Worm (Caenorhabditis elegans) whole organism, L1 larva: ENCODE data around the gene srd-38.

Source experiments
- C04F5.9 ChIP-seq: sonication (generic microtip); optimal IDR thresholded peaks from 2 replicates; lab custom pipeline; 2016; ENCODE audit warnings: missing genetic modification characterization, missing compliant biosample characterization
- F16B12.6 ChIP-seq: fragments of 150-350 bp; optimal IDR thresholded peaks from 2 replicates; lab custom pipeline; 2014; ENCODE audit warnings: missing biosample characterization, missing genetic modification characterization
- aly-2 ChIP-seq: fragments of 150-350 bp; optimal IDR thresholded peaks from 2 replicates; lab custom pipeline; 2014; ENCODE audit warnings: missing biosample characterization, missing genetic modification characterization
- ama-1 ChIP-seq: fragments of 150-350 bp; optimal IDR thresholded peaks from 2 replicates; lab custom pipeline; 2014
- blmp-1 ChIP-seq: fragments of 150-350 bp; optimal IDR thresholded peaks from 2 replicates; lab custom pipeline; 2014; ENCODE audit warnings: missing biosample characterization, missing genetic modification characterization
- ceh-90 ChIP-seq: sonication (generic microtip); optimal IDR thresholded peaks from 2 replicates; lab custom pipeline; 2016; ENCODE audit warnings: missing genetic modification characterization, missing compliant biosample characterization
- ces-1 ChIP-seq: fragments of 150-350 bp; optimal IDR thresholded peaks from 2 replicates; lab custom pipeline; 2014; ENCODE audit warnings: missing biosample characterization, missing genetic modification reagents, missing genetic modification characterization
- efl-1 ChIP-seq, 4 experiments: fragments of 150-350 bp; optimal IDR thresholded peaks in 3 of 4; peaks in 1 of 4; 1 replicate in 1 of 4; 2 replicates in 3 of 4; lab custom pipeline; 2014; ENCODE audit warnings: missing biosample characterization in 2 of 4, missing genetic modification characterization in 2 of 4, missing genetic modification reagents in 2 of 4
- efl-3 ChIP-seq: fragments of 200-800 bp; sonication (Bioruptor generic); optimal IDR thresholded peaks from 2 replicates; lab custom pipeline; 2018; ENCODE audit warnings: mild to moderate bottlenecking, missing genetic modification characterization, missing compliant biosample characterization
- egl-13 ChIP-seq: sonication (generic microtip); optimal IDR thresholded peaks from 2 replicates; lab custom pipeline; 2016; ENCODE audit warnings: missing genotype, missing genetic modification reagents, missing genetic modification characterization, missing compliant biosample characterization
- egl-27 ChIP-seq, 2 experiments: fragments of 150-350 bp in 1 of 2; sonication (generic microtip); optimal IDR thresholded peaks; 3 replicates each; lab custom pipeline; 2017 to 2018; ENCODE audit warnings: missing biosample characterization in 2 of 2, missing genetic modification characterization in 2 of 2, missing genetic modification reagents in 2 of 2
- elt-2 ChIP-seq: sonication (generic microtip); optimal IDR thresholded peaks from 2 replicates; lab custom pipeline; 2016; ENCODE audit warnings: missing genetic modification characterization, mild to moderate bottlenecking, inconsistent platforms, missing compliant biosample characterization, missing genetic modification reagents
- elt-3 ChIP-seq, 6 experiments: fragments of 150-350 bp in 1 of 6; sonication (generic microtip); optimal IDR thresholded peaks; 2 replicates each; lab custom pipeline; 2017 to 2018; ENCODE audit warnings: missing biosample characterization in 6 of 6, missing genetic modification characterization in 6 of 6, inconsistent platforms in 1 of 6
- fkh-10 ChIP-seq: sonication (generic microtip); optimal IDR thresholded peaks from 2 replicates; lab custom pipeline; 2017; ENCODE audit warnings: missing biosample characterization, missing genetic modification reagents, missing genetic modification characterization
- fkh-4 ChIP-seq: sonication (generic microtip); optimal IDR thresholded peaks from 2 replicates; lab custom pipeline; 2016; ENCODE audit warnings: missing compliant biosample characterization, missing genetic modification characterization, borderline replicate concordance
- grh-1 ChIP-seq: fragments of 200-800 bp; sonication (Bioruptor generic); IDR thresholded peaks from 2 replicates; pipeline ENCODE4 v1.3.6; 2022; ENCODE audit warnings: missing genetic modification reagents, missing genetic modification characterization, missing compliant biosample characterization
- hlh-17 ChIP-seq: fragments of 200-800 bp; sonication (Bioruptor generic); optimal IDR thresholded peaks from 2 replicates; lab custom pipeline; 2018; ENCODE audit warnings: missing genetic modification characterization, mild to moderate bottlenecking, missing compliant biosample characterization, moderate library complexity, borderline replicate concordance
- hlh-4 ChIP-seq: sonication (generic microtip); optimal IDR thresholded peaks from 2 replicates; lab custom pipeline; 2016; ENCODE audit warnings: mild to moderate bottlenecking, missing genetic modification characterization, missing compliant biosample characterization
- hpl-2 ChIP-seq: fragments of 150-350 bp; optimal IDR thresholded peaks from 2 replicates; lab custom pipeline; 2014; ENCODE audit warnings: missing biosample characterization, missing genetic modification reagents, missing genetic modification characterization
- irx-1 ChIP-seq: sonication (generic microtip); optimal IDR thresholded peaks from 2 replicates; lab custom pipeline; 2016; ENCODE audit warnings: missing genetic modification characterization, missing compliant biosample characterization
- jun-1 ChIP-seq: fragments of 150-350 bp; optimal IDR thresholded peaks from 2 replicates; lab custom pipeline; 2014; ENCODE audit warnings: missing biosample characterization, missing genetic modification reagents, missing genetic modification characterization
- lin-15B ChIP-seq: fragments of 150-350 bp; sonication (generic microtip); optimal IDR thresholded peaks from 3 replicates; lab custom pipeline; 2014; ENCODE audit warnings: missing biosample characterization, missing genetic modification characterization
- lin-39 ChIP-seq: fragments of 150-350 bp; optimal IDR thresholded peaks from 2 replicates; lab custom pipeline; 2014; ENCODE audit warnings: missing biosample characterization, missing genetic modification reagents, missing genetic modification characterization
- mdl-1 ChIP-seq, 2 experiments: fragments of 150-350 bp; optimal IDR thresholded peaks; 2 replicates each; lab custom pipeline; 2014 to 2017; ENCODE audit warnings: missing biosample characterization in 2 of 2, missing genetic modification characterization in 2 of 2, inconsistent platforms in 1 of 2
- mep-1 ChIP-seq: fragments of 150-350 bp; optimal IDR thresholded peaks from 2 replicates; lab custom pipeline; 2014; ENCODE audit warnings: missing biosample characterization, missing genetic modification characterization
- nhr-11 ChIP-seq: fragments of 150-350 bp; optimal IDR thresholded peaks from 2 replicates; lab custom pipeline; 2014; ENCODE audit warnings: missing biosample characterization, missing genetic modification characterization
- nhr-19 ChIP-seq: fragments of 200-800 bp; sonication (Bioruptor generic); conservative IDR thresholded peaks from 2 replicates; pipeline ENCODE4 v1.3.6; 2022; ENCODE audit warnings: missing genetic modification characterization, missing compliant biosample characterization
- nhr-20 ChIP-seq: sonication (generic microtip); optimal IDR thresholded peaks from 2 replicates; lab custom pipeline; 2016; ENCODE audit warnings: mild to moderate bottlenecking, missing genetic modification characterization, missing compliant biosample characterization
- nhr-237 ChIP-seq: fragments of 150-350 bp; optimal IDR thresholded peaks from 2 replicates; lab custom pipeline; 2014; ENCODE audit warnings: missing biosample characterization, missing genetic modification characterization
- nhr-71 ChIP-seq: sonication (generic microtip); optimal IDR thresholded peaks from 2 replicates; lab custom pipeline; 2016; ENCODE audit warnings: mild to moderate bottlenecking, missing genetic modification characterization, moderate library complexity, missing compliant biosample characterization
- nhr-76 ChIP-seq: sonication (generic microtip); optimal IDR thresholded peaks from 2 replicates; lab custom pipeline; 2017; ENCODE audit warnings: missing biosample characterization, missing genetic modification characterization
- nhr-77 ChIP-seq: fragments of 150-350 bp; optimal IDR thresholded peaks from 2 replicates; lab custom pipeline; 2014; ENCODE audit warnings: missing biosample characterization, missing genetic modification characterization
- nhr-84 ChIP-seq: sonication (generic microtip); optimal IDR thresholded peaks from 2 replicates; lab custom pipeline; 2017; ENCODE audit warnings: missing biosample characterization, missing genetic modification characterization
- nhr-90 ChIP-seq: sonication (generic microtip); optimal IDR thresholded peaks from 2 replicates; lab custom pipeline; 2016; ENCODE audit warnings: mild to moderate bottlenecking, missing genetic modification characterization, missing compliant biosample characterization; ENCODE audit not compliant: poor library complexity
- skn-1 ChIP-seq: fragments of 150-350 bp; optimal IDR thresholded peaks from 2 replicates; lab custom pipeline; 2014; ENCODE audit warnings: missing biosample characterization, missing genetic modification characterization
- snpc-4 ChIP-seq: fragments of 150-350 bp; optimal IDR thresholded peaks from 2 replicates; lab custom pipeline; 2014; ENCODE audit warnings: missing biosample characterization, missing genetic modification characterization
- sox-4 ChIP-seq: sonication (generic microtip); optimal IDR thresholded peaks from 2 replicates; lab custom pipeline; 2016; ENCODE audit warnings: missing genetic modification characterization, missing compliant biosample characterization
- swsn-7 ChIP-seq: sonication (generic microtip); optimal IDR thresholded peaks from 2 replicates; lab custom pipeline; 2016; ENCODE audit warnings: missing genetic modification characterization, missing compliant biosample characterization
- tbx-2 ChIP-seq: sonication (generic microtip); optimal IDR thresholded peaks from 2 replicates; lab custom pipeline; 2016; ENCODE audit warnings: missing genetic modification characterization, missing compliant biosample characterization
- tlp-1 ChIP-seq: fragments of 150-350 bp; optimal IDR thresholded peaks from 2 replicates; lab custom pipeline; 2014; ENCODE audit warnings: missing biosample characterization, missing genetic modification characterization
- unc-62 ChIP-seq: fragments of 150-350 bp; optimal IDR thresholded peaks from 2 replicates; lab custom pipeline; 2014; ENCODE audit warnings: missing biosample characterization, missing genetic modification reagents, missing genetic modification characterization
- unc-98 ChIP-seq: fragments of 200-800 bp; sonication (Bioruptor generic); IDR thresholded peaks from 2 replicates; pipeline ENCODE4 v1.3.6; 2022; ENCODE audit warnings: missing genetic modification characterization, missing compliant biosample characterization
- vab-15 ChIP-seq: sonication (generic microtip); optimal IDR thresholded peaks from 2 replicates; lab custom pipeline; 2017; ENCODE audit warnings: missing genotype, mild to moderate bottlenecking, missing genetic modification characterization, missing compliant biosample characterization
- xbp-1 ChIP-seq: sonication (generic microtip); optimal IDR thresholded peaks from 2 replicates; lab custom pipeline; 2016; ENCODE audit warnings: missing genetic modification characterization, missing compliant biosample characterization
- zag-1 ChIP-seq: fragments of 150-350 bp; optimal IDR thresholded peaks from 2 replicates; lab custom pipeline; 2014; ENCODE audit warnings: missing biosample characterization, missing genetic modification characterization

srd-38 gene

ce11 chrX:13257577-13257976 is 34.0 kb upstream of the srd-38 start, which contains the start of gene K08H2.10:
Gene K08H2.10, plus strand, starts transcription at chrX:13257806.
- TF ChIP-seq tlp-1 (tag; lab: Kevin White, UChicago) (peak; percentile 77), skn-1 (tag; lab: Kevin White, UChicago) (no peak), efl-1 (optimal IDR thresholded peaks at IDR 0.05; lab: Kevin White, UChicago) (no peak), efl-1 (GFP tag; optimal IDR thresholded peaks at IDR 0.05 in 1 of 2; lab: Kevin White, UChicago) (peak in 1 of 2 experiments; percentile 41), elt-2 (tag; lab: Kevin White, UChicago) (peak; percentile 82), hlh-17 (GFP tag; lab: Kevin White, UChicago) (no peak), ces-1 (GFP tag; lab: Kevin White, UChicago) (no peak), nhr-77 (tag; lab: Kevin White, UChicago) (no peak)

ce11 chrX:13261037-13261592 is 30.5 kb upstream of the srd-38 start:
- TF ChIP-seq elt-2 (tag; lab: Kevin White, UChicago) (peak; percentile 0), nhr-71 (tag; lab: Kevin White, UChicago) (peak; percentile 8), snpc-4 (tag; lab: Kevin White, UChicago) (peak; percentile 11)

DNA sequence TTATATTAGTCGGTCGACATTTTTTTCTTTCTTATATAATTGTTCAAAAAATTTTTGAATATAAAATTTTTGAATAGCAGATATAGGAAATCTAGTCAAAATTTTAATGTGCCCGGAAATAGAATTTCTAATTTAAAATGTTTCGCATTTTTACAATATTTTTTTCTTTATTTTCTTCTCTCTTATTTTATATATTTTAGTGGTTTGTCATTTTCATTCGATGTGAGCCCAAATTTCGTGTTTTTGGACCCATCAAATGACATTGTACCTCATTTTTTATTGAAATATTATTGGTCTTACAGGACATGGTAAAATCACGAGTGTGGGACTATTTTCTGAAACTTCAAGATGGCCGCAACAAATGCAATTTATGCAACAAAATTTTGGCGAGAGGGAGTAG is 29.4 kb upstream of the srd-38 start, which contains the start of gene K09A11.1:
TSS of gene K09A11.1 (plus strand) at position 301 of the 400 bp plus-strand sequence.
- TF ChIP-seq tbx-2 (tag; lab: Kevin White, UChicago) (no peak), ama-1 (lab: Kevin White, UChicago) (no peak), aly-2 (no peak), blmp-1 (tag; lab: Kevin White, UChicago) (no peak), nhr-76 (tag; lab: Kevin White, UChicago) (no peak), jun-1 (tag; lab: Kevin White, UChicago) (no peak), nhr-84 (tag; lab: Kevin White, UChicago) (no peak)

ce11 chrX:13264550-13264949 is 27.1 kb upstream of the srd-38 start:
- no peak for TF ChIP-seq fkh-4 (tag; lab: Kevin White, UChicago)
- TF ChIP-seq lin-39 (tag; lab: Kevin White, UChicago), result no peak
- no peak for TF ChIP-seq snpc-4 (tag; lab: Kevin White, UChicago)
- TF ChIP-seq C04F5.9 (tag; lab: Kevin White, UChicago), result no peak
- TF ChIP-seq zag-1, result no peak
- TF ChIP-seq egl-27 (tag; optimal IDR thresholded peaks at IDR 0.05; lab: Kevin White, UChicago), result no peak
- no peak for TF ChIP-seq sox-4 (tag; lab: Kevin White, UChicago)
- TF ChIP-seq nhr-20 (tag; lab: Kevin White, UChicago), result peak; percentile 68
- no peak for TF ChIP-seq nhr-237 (tag; lab: Kevin White, UChicago)
- no peak for TF ChIP-seq vab-15 (tag; lab: Kevin White, UChicago)
- TF ChIP-seq mep-1 (tag; lab: Kevin White, UChicago), result peak; percentile 51
- no peak for TF ChIP-seq egl-13
- TF ChIP-seq hpl-2 (GFP tag; lab: Kevin White, UChicago), result no peak
- TF ChIP-seq nhr-19 (GFP tag; lab: Robert Waterston, UW), result peak; percentile 72
- no peak for TF ChIP-seq efl-3 (GFP tag; lab: Kevin White, UChicago)
- no peak for TF ChIP-seq nhr-84 (tag; lab: Kevin White, UChicago)
- TF ChIP-seq fkh-10 (GFP tag; lab: Kevin White, UChicago), result no peak
- no peak for TF ChIP-seq elt-3 (tag; optimal IDR thresholded peaks at IDR 0.05; lab: Kevin White, UChicago)
- TF ChIP-seq lin-15B, result no peak
- peak; percentile 61 for TF ChIP-seq swsn-7 (tag; lab: Kevin White, UChicago)
- TF ChIP-seq mdl-1 (tag; optimal IDR thresholded peaks at IDR 0.05; lab: Kevin White, UChicago), result peak in 1 of 2 experiments; percentile 44
- peak; percentile 27 for TF ChIP-seq nhr-90 (tag; lab: Kevin White, UChicago)
- peak in 1 of 2 experiments; percentile 1 for TF ChIP-seq efl-1 (optimal IDR thresholded peaks at IDR 0.05; lab: Kevin White, UChicago)
- TF ChIP-seq efl-1 (GFP tag; optimal IDR thresholded peaks at IDR 0.05 in 1 of 2; lab: Kevin White, UChicago), result peak in 1 of 2 experiments; percentile 58
- peak; percentile 11 for TF ChIP-seq irx-1
- no peak for TF ChIP-seq ces-1 (GFP tag; lab: Kevin White, UChicago)
- TF ChIP-seq hlh-4 (tag; lab: Kevin White, UChicago), result no peak
- peak; percentile 43 for TF ChIP-seq xbp-1 (tag; lab: Kevin White, UChicago)
- TF ChIP-seq unc-62 (GFP tag; lab: Kevin White, UChicago), result no peak
- TF ChIP-seq grh-1, result no peak
- TF ChIP-seq F16B12.6 (tag; lab: Kevin White, UChicago), result no peak
- peak; percentile 54 for TF ChIP-seq jun-1 (tag; lab: Kevin White, UChicago)
- TF ChIP-seq hlh-17 (GFP tag; lab: Kevin White, UChicago), result no peak
- TF ChIP-seq nhr-11 (tag; lab: Kevin White, UChicago), result no peak
- no peak for TF ChIP-seq unc-98
- no peak for TF ChIP-seq ceh-90
